Worm (Caenorhabditis elegans) whole organism, late embryonic: ENCODE results near the gene Y48D7A.1.

Source experiments
- C08G9.2 ChIP-seq: sonication (generic microtip); optimal IDR thresholded peaks from 2 replicates; lab custom pipeline; 2016; ENCODE audit warnings: mild to moderate bottlenecking, missing genetic modification characterization, moderate library complexity, missing compliant biosample characterization
- C38D4.7 ChIP-seq: fragments of 200-800 bp; sonication (Bioruptor generic); optimal IDR thresholded peaks from 2 replicates; lab custom pipeline; 2018; ENCODE audit warnings: mild to moderate bottlenecking, missing genetic modification characterization, moderate library complexity, missing compliant biosample characterization
- F13H6.1 ChIP-seq: sonication (generic microtip); optimal IDR thresholded peaks from 2 replicates; lab custom pipeline; 2016; ENCODE audit warnings: missing genetic modification characterization, missing compliant biosample characterization
- K09A11.1 ChIP-seq: sonication (generic microtip); optimal IDR thresholded peaks from 2 replicates; lab custom pipeline; 2017; ENCODE audit warnings: antibody characterized with exemption, mild to moderate bottlenecking, missing genetic modification characterization, missing compliant biosample characterization; ENCODE audit not compliant: insufficient read depth
- T23F11.4 ChIP-seq: fragments of 200-800 bp; sonication (Bioruptor generic); optimal IDR thresholded peaks from 2 replicates; lab custom pipeline; 2018; ENCODE audit warnings: mild to moderate bottlenecking, missing genetic modification characterization, missing compliant biosample characterization
- Y22D7AL.16 ChIP-seq: sonication (generic microtip); optimal IDR thresholded peaks from 2 replicates; lab custom pipeline; 2016; ENCODE audit warnings: missing genetic modification characterization, missing compliant biosample characterization
- ahr-1 ChIP-seq: sonication (generic microtip); optimal IDR thresholded peaks from 2 replicates; lab custom pipeline; 2016; ENCODE audit warnings: missing genetic modification characterization, missing compliant biosample characterization
- ama-1 ChIP-seq: fragments of 150-350 bp; optimal IDR thresholded peaks from 2 replicates; lab custom pipeline; 2014
- ceh-14 ChIP-seq: sonication (generic microtip); optimal IDR thresholded peaks from 2 replicates; lab custom pipeline; 2016; ENCODE audit warnings: missing genotype, missing genetic modification characterization, missing compliant biosample characterization
- ceh-18 ChIP-seq: sonication (generic microtip); optimal IDR thresholded peaks from 2 replicates; lab custom pipeline; 2016; ENCODE audit warnings: missing genetic modification characterization, missing compliant biosample characterization
- ceh-31 ChIP-seq: sonication (generic microtip); optimal IDR thresholded peaks from 2 replicates; lab custom pipeline; 2016; ENCODE audit warnings: missing genetic modification characterization, missing compliant biosample characterization
- ceh-34 ChIP-seq: sonication (generic microtip); optimal IDR thresholded peaks from 2 replicates; lab custom pipeline; 2016; ENCODE audit warnings: mild to moderate bottlenecking, missing genetic modification characterization, missing compliant biosample characterization
- ceh-45 ChIP-seq: fragments of 200-800 bp; sonication (Bioruptor generic); IDR thresholded peaks from 2 replicates; pipeline ENCODE4 v1.3.6; 2022; ENCODE audit warnings: missing genetic modification reagents, missing genetic modification characterization, missing compliant biosample characterization
- ceh-48 ChIP-seq: sonication (generic microtip); optimal IDR thresholded peaks from 2 replicates; lab custom pipeline; 2016; ENCODE audit warnings: missing genetic modification characterization, inconsistent platforms, missing compliant biosample characterization
- che-1 ChIP-seq: sonication (generic microtip); optimal IDR thresholded peaks from 2 replicates; lab custom pipeline; 2016; ENCODE audit warnings: mild to moderate bottlenecking, missing genetic modification characterization, missing compliant biosample characterization
- elt-2 ChIP-seq: sonication (generic microtip); optimal IDR thresholded peaks from 2 replicates; lab custom pipeline; 2016; ENCODE audit warnings: missing genetic modification reagents, missing genetic modification characterization, missing compliant biosample characterization
- elt-4 ChIP-seq: sonication (generic microtip); optimal IDR thresholded peaks from 2 replicates; lab custom pipeline; 2016; ENCODE audit warnings: missing genetic modification characterization, missing compliant biosample characterization
- ets-4 ChIP-seq: sonication (generic microtip); optimal IDR thresholded peaks from 2 replicates; lab custom pipeline; 2016; ENCODE audit warnings: missing genetic modification characterization, missing compliant biosample characterization
- eyg-1 ChIP-seq: sonication (generic microtip); optimal IDR thresholded peaks from 2 replicates; lab custom pipeline; 2016; ENCODE audit warnings: missing genotype, missing genetic modification characterization, missing compliant biosample characterization
- fax-1 ChIP-seq: sonication (generic microtip); optimal IDR thresholded peaks from 2 replicates; lab custom pipeline; 2016; ENCODE audit warnings: missing genotype, missing genetic modification characterization, missing compliant biosample characterization
- fkh-6 ChIP-seq: sonication (generic microtip); optimal IDR thresholded peaks from 2 replicates; lab custom pipeline; 2016; ENCODE audit warnings: missing genetic modification characterization, missing compliant biosample characterization
- gmeb-2 ChIP-seq: sonication (generic microtip); optimal IDR thresholded peaks from 2 replicates; lab custom pipeline; 2016; ENCODE audit warnings: missing genetic modification characterization, inconsistent platforms, missing compliant biosample characterization
- hlh-13 ChIP-seq: fragments of 200-800 bp; sonication (Bioruptor generic); optimal IDR thresholded peaks from 2 replicates; lab custom pipeline; 2018; ENCODE audit warnings: mild to moderate bottlenecking, missing genetic modification characterization, missing compliant biosample characterization
- hlh-15 ChIP-seq: sonication (generic microtip); optimal IDR thresholded peaks from 2 replicates; lab custom pipeline; 2016; ENCODE audit warnings: missing genetic modification characterization, missing compliant biosample characterization
- hlh-6 ChIP-seq: sonication (generic microtip); optimal IDR thresholded peaks from 2 replicates; lab custom pipeline; 2016; ENCODE audit warnings: missing genotype, missing genetic modification characterization, missing compliant biosample characterization
- hlh-8 ChIP-seq: sonication (generic microtip); optimal IDR thresholded peaks from 2 replicates; lab custom pipeline; 2016; ENCODE audit warnings: missing genotype, missing genetic modification characterization, missing compliant biosample characterization
- madf-2 ChIP-seq: sonication (generic microtip); optimal IDR thresholded peaks from 2 replicates; lab custom pipeline; 2017; ENCODE audit warnings: missing genetic modification characterization, missing compliant biosample characterization
- mec-3 ChIP-seq: sonication (generic microtip); optimal IDR thresholded peaks from 2 replicates; lab custom pipeline; 2016; ENCODE audit warnings: borderline replicate concordance, missing genetic modification characterization, missing compliant biosample characterization
- npax-4 ChIP-seq: sonication (generic microtip); optimal IDR thresholded peaks from 2 replicates; lab custom pipeline; 2016; ENCODE audit warnings: missing genetic modification characterization, missing compliant biosample characterization
- odd-2 ChIP-seq: sonication (generic microtip); optimal IDR thresholded peaks from 2 replicates; lab custom pipeline; 2017; ENCODE audit warnings: antibody characterized with exemption, mild to moderate bottlenecking, missing genetic modification characterization, missing compliant biosample characterization
- pat-9 ChIP-seq: fragments of 200-800 bp; sonication (Bioruptor generic); optimal IDR thresholded peaks from 2 replicates; lab custom pipeline; 2018; ENCODE audit warnings: mild to moderate bottlenecking, missing genetic modification characterization, moderate library complexity, missing compliant biosample characterization
- pax-1 ChIP-seq: fragments of 150-350 bp; optimal IDR thresholded peaks from 2 replicates; lab custom pipeline; 2014; ENCODE audit warnings: missing biosample characterization, missing genetic modification characterization
- pha-4 ChIP-seq: fragments of 150-350 bp; optimal IDR thresholded peaks from 2 replicates; lab custom pipeline; 2018; ENCODE audit warnings: missing biosample characterization, missing genetic modification reagents, missing genetic modification characterization
- pqm-1 ChIP-seq: sonication (generic microtip); optimal IDR thresholded peaks from 2 replicates; lab custom pipeline; 2016; ENCODE audit warnings: missing genetic modification characterization, missing compliant biosample characterization
- ref-2 ChIP-seq: sonication (generic microtip); optimal IDR thresholded peaks from 2 replicates; lab custom pipeline; 2016; ENCODE audit warnings: missing genetic modification characterization, missing compliant biosample characterization
- rnt-1 ChIP-seq: sonication (generic microtip); optimal IDR thresholded peaks from 2 replicates; lab custom pipeline; 2016; ENCODE audit warnings: missing genetic modification characterization, missing compliant biosample characterization
- sdc-2 ChIP-seq: sonication (generic microtip); optimal IDR thresholded peaks from 2 replicates; lab custom pipeline; 2016; ENCODE audit warnings: missing genotype, missing genetic modification characterization, missing compliant biosample characterization
- sox-4 ChIP-seq: sonication (generic microtip); optimal IDR thresholded peaks from 2 replicates; lab custom pipeline; 2017; ENCODE audit warnings: mild to moderate bottlenecking, missing genetic modification characterization, inconsistent platforms, missing compliant biosample characterization
- tbx-2 ChIP-seq: sonication (generic microtip); optimal IDR thresholded peaks from 2 replicates; lab custom pipeline; 2016; ENCODE audit warnings: missing genetic modification characterization, missing compliant biosample characterization
- tbx-7 ChIP-seq: sonication (generic microtip); optimal IDR thresholded peaks from 2 replicates; lab custom pipeline; 2016; ENCODE audit warnings: missing genotype, missing genetic modification characterization, missing compliant biosample characterization
- ttx-3 ChIP-seq: sonication (generic microtip); optimal IDR thresholded peaks from 2 replicates; lab custom pipeline; 2016; ENCODE audit warnings: missing genetic modification reagents, missing genetic modification characterization, missing compliant biosample characterization
- unc-3 ChIP-seq, 2 experiments: fragments of 200-800 bp in 1 of 2; sonication (Bioruptor generic) in 1 of 2; sonication (generic microtip) in 1 of 2; conservative IDR thresholded peaks in 1 of 2; optimal IDR thresholded peaks in 1 of 2; 2 replicates each; pipeline versions ENCODE4 v1.3.6 to Lab custom; 2016 to 2022; ENCODE audit warnings: missing compliant biosample characterization in 2 of 2, missing genetic modification characterization in 2 of 2, missing genetic modification reagents in 1 of 2
- unc-42 ChIP-seq: sonication (generic microtip); optimal IDR thresholded peaks from 2 replicates; lab custom pipeline; 2016; ENCODE audit warnings: missing genotype, missing genetic modification characterization, missing compliant biosample characterization
- unc-55 ChIP-seq: sonication (generic microtip); optimal IDR thresholded peaks from 2 replicates; lab custom pipeline; 2017; ENCODE audit warnings: missing biosample characterization, missing genetic modification reagents, missing genetic modification characterization
- unc-86 ChIP-seq: sonication (generic microtip); optimal IDR thresholded peaks from 2 replicates; lab custom pipeline; 2016; ENCODE audit warnings: missing genetic modification characterization, missing compliant biosample characterization
- zip-5 ChIP-seq: sonication (generic microtip); optimal IDR thresholded peaks from 2 replicates; lab custom pipeline; 2016; ENCODE audit warnings: missing genetic modification characterization, missing compliant biosample characterization

Y48D7A.1 gene

ce11 chrX:3048696-3049095 is 39.4 kb downstream of the Y48D7A.1 start:
- no peak for TF ChIP-seq ama-1
- TF ChIP-seq hlh-13 (GFP tag; lab: Kevin White, UChicago): no peak
- TF ChIP-seq C08G9.2 (tag; lab: Kevin White, UChicago): no peak
- TF ChIP-seq pha-4 (tag; lab: Kevin White, UChicago): no peak
- no peak for TF ChIP-seq tbx-7 (tag; lab: Kevin White, UChicago)
- no peak for TF ChIP-seq unc-42 (tag; lab: Kevin White, UChicago)
- TF ChIP-seq tbx-2 (tag; lab: Kevin White, UChicago): no peak

ce11 chrX:3049233-3049632 is 39.9 kb downstream of the Y48D7A.1 start:
- no peak for TF ChIP-seq fax-1 (tag; lab: Kevin White, UChicago)
- TF ChIP-seq pqm-1 (tag; lab: Kevin White, UChicago): no peak
- no peak for TF ChIP-seq madf-2 (tag; lab: Kevin White, UChicago)
- no peak for TF ChIP-seq ama-1
- no peak for TF ChIP-seq odd-2
- TF ChIP-seq mec-3 (tag; lab: Kevin White, UChicago): no peak
- TF ChIP-seq sdc-2 (tag; lab: Kevin White, UChicago): peak; percentile 58
- no peak for TF ChIP-seq elt-2 (tag; lab: Kevin White, UChicago)
- no peak for TF ChIP-seq eyg-1 (tag; lab: Kevin White, UChicago)
- no peak for TF ChIP-seq ceh-48 (tag; lab: Kevin White, UChicago)
- TF ChIP-seq hlh-6: no peak
- TF ChIP-seq fkh-6 (tag; lab: Kevin White, UChicago): no peak
- no peak for TF ChIP-seq ceh-34
- no peak for TF ChIP-seq hlh-8 (tag; lab: Kevin White, UChicago)
- TF ChIP-seq npax-4 (tag; lab: Kevin White, UChicago): no peak
- no peak for TF ChIP-seq ref-2 (tag; lab: Kevin White, UChicago)
- no peak for TF ChIP-seq hlh-13 (GFP tag; lab: Kevin White, UChicago)
- no peak for TF ChIP-seq gmeb-2 (tag; lab: Kevin White, UChicago)
- no peak for TF ChIP-seq K09A11.1 (tag; lab: Kevin White, UChicago)
- no peak for TF ChIP-seq zip-5 (tag; lab: Kevin White, UChicago)
- TF ChIP-seq rnt-1 (tag; lab: Kevin White, UChicago): no peak
- no peak for TF ChIP-seq sox-4 (tag; lab: Kevin White, UChicago)
- TF ChIP-seq ahr-1 (tag; lab: Kevin White, UChicago): no peak
- TF ChIP-seq F13H6.1 (tag; lab: Kevin White, UChicago): no peak
- TF ChIP-seq ceh-31 (tag; lab: Kevin White, UChicago): peak; percentile 98
- TF ChIP-seq unc-55 (GFP tag; lab: Kevin White, UChicago): peak; percentile 55
- TF ChIP-seq unc-3 (GFP tag; conservative IDR thresholded peaks at IDR 0.05; lab: Robert Waterston, UW): no peak
- TF ChIP-seq unc-3 (tag; optimal IDR thresholded peaks at IDR 0.05; lab: Kevin White, UChicago): no peak
- no peak for TF ChIP-seq hlh-15 (tag; lab: Kevin White, UChicago)
- TF ChIP-seq ceh-45 (GFP tag; lab: Robert Waterston, UW): no peak
- TF ChIP-seq T23F11.4 (GFP tag; lab: Kevin White, UChicago): no peak
- no peak for TF ChIP-seq ets-4 (tag; lab: Kevin White, UChicago)
- TF ChIP-seq pax-1: no peak
- TF ChIP-seq pat-9 (tag; lab: Kevin White, UChicago): no peak
- no peak for TF ChIP-seq Y22D7AL.16
- no peak for TF ChIP-seq pha-4 (tag; lab: Kevin White, UChicago)
- no peak for TF ChIP-seq tbx-7 (tag; lab: Kevin White, UChicago)
- TF ChIP-seq ceh-14 (tag; lab: Kevin White, UChicago): no peak
- no peak for TF ChIP-seq che-1
- TF ChIP-seq ceh-18 (tag; lab: Kevin White, UChicago): peak; percentile 56
- no peak for TF ChIP-seq C38D4.7 (GFP tag; lab: Kevin White, UChicago)
- TF ChIP-seq ttx-3 (tag; lab: Kevin White, UChicago): no peak
- TF ChIP-seq unc-42 (tag; lab: Kevin White, UChicago): peak; percentile 72
- TF ChIP-seq unc-86 (tag; lab: Kevin White, UChicago): no peak
- no peak for TF ChIP-seq elt-4 (tag; lab: Kevin White, UChicago)
